Worm (Caenorhabditis elegans): ENCODE results near the gene F46G11.6.

DNA sequence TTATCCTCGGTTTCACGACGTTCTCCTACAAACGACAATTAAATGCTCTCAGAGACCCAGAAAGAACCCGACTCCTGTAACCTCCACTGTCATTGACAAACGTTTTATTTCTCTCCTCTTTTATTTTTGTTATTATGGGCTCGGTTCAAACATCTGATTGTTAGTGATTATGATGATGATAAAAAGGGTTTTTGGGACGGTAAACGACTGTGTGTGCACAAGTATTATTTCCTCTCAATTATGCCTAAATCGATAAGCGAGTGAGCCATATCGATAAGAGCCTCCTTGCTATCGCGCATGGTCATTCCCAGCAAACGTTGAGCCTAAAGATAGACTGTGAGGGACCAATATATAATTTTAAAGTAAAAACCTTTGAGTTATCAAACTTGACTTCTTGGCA, 45.5 kb downstream of the F46G11.6 start:
- TF ChIP-seq W03F9.2 (tag; optimal IDR thresholded peaks at IDR 0.05) (no peak), dao-5 (tag; optimal IDR thresholded peaks at IDR 0.05) (no peak), him-1 (tag; optimal IDR thresholded peaks at IDR 0.05) (no peak)

Data from whole organism, L4/young adult.